In genomic region chr3L:12045443-12045842, dm6 we compare ENCODE assay signal across 4 fruit fly cellular contexts.
TF ChIP-seq lines count a peak whose summit lies in the region.

No protein-coding gene starts in this region.

- no peak for TF ChIP-seq CTCF in whole organism, embryonic (GFP tag; optimal IDR thresholded peaks at IDR 0.05; lab: Kevin White, UChicago)

TF ChIP-seq in whole organism, adult, 20 proteins besides CTCF, POLR2A, EP300 and RAD21:
- TF ChIP-seq Hr96 (GFP tag; optimal IDR thresholded peaks at IDR 0.05; lab: Kevin White, UChicago), result no peak
- peak; percentile 46 for TF ChIP-seq cic (GFP tag; optimal IDR thresholded peaks at IDR 0.05; lab: Kevin White, UChicago)
- TF ChIP-seq CG7045 (GFP tag; optimal IDR thresholded peaks at IDR 0.05; lab: Kevin White, UChicago), result peak; percentile 19
TF ChIP-seq in whole organism, adult: peak in this region for 2.

TF ChIP-seq in whole organism, embryonic, 481 proteins besides CTCF, POLR2A, EP300 and RAD21 (continues in another document):
- TF ChIP-seq CG12104 (GFP tag; optimal IDR thresholded peaks at IDR 0.05; lab: Kevin White, UChicago), result peak; percentile 17
- TF ChIP-seq CG18011 (GFP tag; optimal IDR thresholded peaks at IDR 0.05; lab: Kevin White, UChicago), result no peak
- peak in 1 of 2 experiments; percentile 10 for TF ChIP-seq bsh (GFP tag; optimal IDR thresholded peaks at IDR 0.05; lab: Kevin White, UChicago)
- TF ChIP-seq CG2120 (GFP tag; optimal IDR thresholded peaks at IDR 0.05; lab: Kevin White, UChicago), result peak; percentile 20
- no peak for TF ChIP-seq salm (tag; optimal IDR thresholded peaks at IDR 0.05; lab: Kevin White, UChicago)
- peak; percentile 24; the same call in 1 of the 2 replicates for TF ChIP-seq HLH3B (GFP tag; IDR thresholded peaks at IDR 0.05; lab: Robert Waterston, UW)
- no peak for TF ChIP-seq zen2 (GFP tag; IDR thresholded peaks at IDR 0.05; lab: Robert Waterston, UW; ENCODE audit: partially characterized antibody)
- 0 out of 3 replicates have a peak, but pooled peaks have one; percentile 45 for TF ChIP-seq otp (GFP tag; IDR thresholded peaks at IDR 0.05; lab: Robert Waterston, UW)
- no peak for TF ChIP-seq CG7372 (GFP tag; IDR thresholded peaks at IDR 0.05; lab: Robert Waterston, UW)
- TF ChIP-seq CG12659 (GFP tag; optimal IDR thresholded peaks at IDR 0.05; lab: Kevin White, UChicago), result peak; percentile 2
- peak; percentile 65; the same call in 2 of the 3 replicates for TF ChIP-seq ci (GFP tag; IDR thresholded peaks at IDR 0.05; lab: Robert Waterston, UW)
- no peak for TF ChIP-seq HmgZ (tag; optimal IDR thresholded peaks at IDR 0.05; lab: Kevin White, UChicago)
- no peak for TF ChIP-seq CG17802 (tag; optimal IDR thresholded peaks at IDR 0.05; lab: Kevin White, UChicago)
- TF ChIP-seq B-H2 (GFP tag; optimal IDR thresholded peaks at IDR 0.05; lab: Kevin White, UChicago), result peak; percentile 29
- no peak for TF ChIP-seq CG2129 (GFP tag; IDR thresholded peaks at IDR 0.05; lab: Robert Waterston, UW; ENCODE audit: partially characterized antibody)
- no peak for TF ChIP-seq CG17359 (tag; optimal IDR thresholded peaks at IDR 0.05; lab: Kevin White, UChicago)
- peak; percentile 3 for TF ChIP-seq bcd (GFP tag; optimal IDR thresholded peaks at IDR 0.05; lab: Kevin White, UChicago)
- peak; percentile 5 for TF ChIP-seq cg (GFP tag; optimal IDR thresholded peaks at IDR 0.05; lab: Kevin White, UChicago)
- peak; percentile 10 for TF ChIP-seq scrt (GFP tag; optimal IDR thresholded peaks at IDR 0.05; lab: Kevin White, UChicago)
- TF ChIP-seq CG32772 (GFP tag; IDR thresholded peaks at IDR 0.05; lab: Robert Waterston, UW), result no peak
- peak; percentile 58 for TF ChIP-seq nau (GFP tag; optimal IDR thresholded peaks at IDR 0.05; lab: Kevin White, UChicago)
- no peak for TF ChIP-seq Abd-B (GFP tag; optimal IDR thresholded peaks at IDR 0.05; lab: Kevin White, UChicago)
- TF ChIP-seq fru (optimal IDR thresholded peaks at IDR 0.05; lab: Kevin White, UChicago), result no peak
- TF ChIP-seq CG13123 (GFP tag; optimal IDR thresholded peaks at IDR 0.05; lab: Kevin White, UChicago), result peak; percentile 35
- no peak for TF ChIP-seq inv (GFP tag; IDR thresholded peaks at IDR 0.05; lab: Robert Waterston, UW; ENCODE audit: partially characterized antibody)
- TF ChIP-seq CG9932 (GFP tag; IDR thresholded peaks at IDR 0.05; lab: Robert Waterston, UW), result no peak
- TF ChIP-seq CG9876 (GFP tag; optimal IDR thresholded peaks at IDR 0.05; lab: Kevin White, UChicago), result no peak
- TF ChIP-seq chm (GFP tag; IDR thresholded peaks at IDR 0.05; lab: Robert Waterston, UW), result peak; percentile 54; the same call in 1 of the 2 replicates

TF ChIP-seq in whole organism, prepupa, 60 proteins besides CTCF, POLR2A, EP300 and RAD21:
- TF ChIP-seq Gug (GFP tag; IDR thresholded peaks at IDR 0.05; lab: Robert Waterston, UW), result no peak
- TF ChIP-seq Ets21C (GFP tag; optimal IDR thresholded peaks at IDR 0.05; lab: Kevin White, UChicago), result no peak
- peak; percentile 95 for TF ChIP-seq fkh (GFP tag; optimal IDR thresholded peaks at IDR 0.05; lab: Kevin White, UChicago)
- no peak for TF ChIP-seq CG6808 (GFP tag; optimal IDR thresholded peaks at IDR 0.05; lab: Kevin White, UChicago)
- TF ChIP-seq Eip78C (GFP tag; lab: Kevin White, UChicago), result no peak
- no peak for TF ChIP-seq Smox (GFP tag; optimal IDR thresholded peaks at IDR 0.05; lab: Kevin White, UChicago)
TF ChIP-seq in whole organism, prepupa: peak in this region for 1.

TF ChIP-seq in whole organism, wandering third instar larva, 38 proteins besides CTCF, POLR2A, EP300 and RAD21:
- TF ChIP-seq rgr (GFP tag; optimal IDR thresholded peaks at IDR 0.05; lab: Kevin White, UChicago) (peak; percentile 1), CrebA (GFP tag; optimal IDR thresholded peaks at IDR 0.05; lab: Kevin White, UChicago; ENCODE audit: borderline replicate concordance) (no peak)
